Worm (Caenorhabditis elegans): Measurements from ENCODE around the gene col-19.
A peak's percentile ranks its signal among the peaks of the same experiment; 100 is the strongest.

The col-19 gene

ce11 chrX:438396-438795 lies 16.9 kb downstream of the col-19 start:
- TF ChIP-seq cog-1 (tag; optimal IDR thresholded peaks at IDR 0.05) (no peak), flt-1 (GFP tag; IDR thresholded peaks at IDR 0.05) (no peak), T22C8.4 (GFP tag; IDR thresholded peaks at IDR 0.05) (no peak), med-1 (GFP tag; optimal IDR thresholded peaks at IDR 0.05; ENCODE audit: insufficient read depth) (no peak), ztf-23 (GFP tag; IDR thresholded peaks at IDR 0.05) (no peak), tab-1 (GFP tag; IDR thresholded peaks at IDR 0.05) (no peak), ztf-29 (GFP tag; IDR thresholded peaks at IDR 0.05) (no peak), ref-1 (GFP tag; conservative IDR thresholded peaks at IDR 0.05) (no peak), klf-2 (GFP tag; conservative IDR thresholded peaks at IDR 0.05) (no peak)

- TF ChIP-seq ztf-29 (GFP tag; IDR thresholded peaks at IDR 0.05) (no peak), T22C8.4 (GFP tag; IDR thresholded peaks at IDR 0.05) (no peak), ref-1 (GFP tag; conservative IDR thresholded peaks at IDR 0.05) (no peak), cog-1 (tag; optimal IDR thresholded peaks at IDR 0.05) (no peak), ztf-23 (GFP tag; IDR thresholded peaks at IDR 0.05) (no peak), tab-1 (GFP tag; IDR thresholded peaks at IDR 0.05) (no peak), klf-2 (GFP tag; conservative IDR thresholded peaks at IDR 0.05) (no peak), flt-1 (GFP tag; IDR thresholded peaks at IDR 0.05) (no peak), med-1 (GFP tag; optimal IDR thresholded peaks at IDR 0.05; ENCODE audit: insufficient read depth) (no peak)
These were observed 17.5 kb downstream of the col-19 start for ce11 chrX:439031-439430.

ce11 chrX:440420-440819 lies 18.9 kb downstream of the col-19 start:
- TF ChIP-seq cog-1 (tag; optimal IDR thresholded peaks at IDR 0.05) (no peak), med-1 (GFP tag; optimal IDR thresholded peaks at IDR 0.05; ENCODE audit: insufficient read depth) (no peak), klf-2 (GFP tag; conservative IDR thresholded peaks at IDR 0.05) (no peak), flt-1 (GFP tag; IDR thresholded peaks at IDR 0.05) (no peak), tab-1 (GFP tag; IDR thresholded peaks at IDR 0.05) (no peak), T22C8.4 (GFP tag; IDR thresholded peaks at IDR 0.05) (no peak), ref-1 (GFP tag; conservative IDR thresholded peaks at IDR 0.05) (no peak), ztf-29 (GFP tag; IDR thresholded peaks at IDR 0.05) (no peak), ztf-23 (GFP tag; IDR thresholded peaks at IDR 0.05) (no peak)

ce11 chrX:443433-443832 lies 21.9 kb downstream of the col-19 start:
- TF ChIP-seq flt-1 (GFP tag; IDR thresholded peaks at IDR 0.05), result peak; percentile 82

ce11 chrX:449820-450219 lies 28.3 kb downstream of the col-19 start, which contains the start of gene F52D1.2:
F52D1.2 (minus strand) TSS chrX:450212.
- TF ChIP-seq T22C8.4 (GFP tag; IDR thresholded peaks at IDR 0.05) (no peak), ztf-29 (GFP tag; IDR thresholded peaks at IDR 0.05) (no peak)

ce11 chrX:457139-457802 lies 35.8 kb downstream of the col-19 start, which contains the start of gene abu-12:
abu-12 (minus strand) TSS chrX:457610.
- no peak for TF ChIP-seq T22C8.4 (GFP tag; IDR thresholded peaks at IDR 0.05)
- TF ChIP-seq cog-1 (tag; optimal IDR thresholded peaks at IDR 0.05), result no peak
- no peak for TF ChIP-seq ref-1 (GFP tag; conservative IDR thresholded peaks at IDR 0.05)
- no peak for TF ChIP-seq ztf-23 (GFP tag; IDR thresholded peaks at IDR 0.05)
- no peak for TF ChIP-seq flt-1 (GFP tag; IDR thresholded peaks at IDR 0.05)
- no peak for TF ChIP-seq klf-2 (GFP tag; conservative IDR thresholded peaks at IDR 0.05)
- TF ChIP-seq tab-1 (GFP tag; IDR thresholded peaks at IDR 0.05), result no peak
- TF ChIP-seq ztf-29 (GFP tag; IDR thresholded peaks at IDR 0.05), result no peak
- TF ChIP-seq med-1 (GFP tag; optimal IDR thresholded peaks at IDR 0.05; ENCODE audit: insufficient read depth), result no peak

ce11 chrX:459316-459715 lies 37.8 kb downstream of the col-19 start:
- TF ChIP-seq tab-1 (GFP tag; IDR thresholded peaks at IDR 0.05), result no peak
- no peak for TF ChIP-seq ztf-23 (GFP tag; IDR thresholded peaks at IDR 0.05)
- TF ChIP-seq ztf-29 (GFP tag; IDR thresholded peaks at IDR 0.05), result no peak
- no peak for TF ChIP-seq cog-1 (tag; optimal IDR thresholded peaks at IDR 0.05)

- TF ChIP-seq cog-1 (tag; optimal IDR thresholded peaks at IDR 0.05) (no peak), ref-1 (GFP tag; conservative IDR thresholded peaks at IDR 0.05) (no peak), klf-2 (GFP tag; conservative IDR thresholded peaks at IDR 0.05) (no peak), tab-1 (GFP tag; IDR thresholded peaks at IDR 0.05) (no peak), ztf-23 (GFP tag; IDR thresholded peaks at IDR 0.05) (no peak), med-1 (GFP tag; optimal IDR thresholded peaks at IDR 0.05; ENCODE audit: insufficient read depth) (no peak), flt-1 (GFP tag; IDR thresholded peaks at IDR 0.05) (no peak), T22C8.4 (GFP tag; IDR thresholded peaks at IDR 0.05) (no peak), ztf-29 (GFP tag; IDR thresholded peaks at IDR 0.05) (no peak)
These were observed 38.8 kb downstream of the col-19 start, which contains the start of gene aagr-4 for ce11 chrX:460351-460750. aagr-4 (plus strand) TSS chrX:460651.

ce11 chrX:461623-462022 lies 40.1 kb downstream of the col-19 start:
- TF ChIP-seq med-1 (GFP tag; optimal IDR thresholded peaks at IDR 0.05; ENCODE audit: insufficient read depth), result no peak
- TF ChIP-seq tab-1 (GFP tag; IDR thresholded peaks at IDR 0.05), result 0 out of 2 replicates have a peak, but pooled peaks have one; percentile 40

- TF ChIP-seq klf-2 (GFP tag; conservative IDR thresholded peaks at IDR 0.05) (peak; percentile 57; the same call in 1 of the 2 replicates), ref-1 (GFP tag; conservative IDR thresholded peaks at IDR 0.05) (peak; percentile 49; the same call in 1 of the 2 replicates), ztf-29 (GFP tag; IDR thresholded peaks at IDR 0.05) (peak; percentile 22; the same call in 1 of the 2 replicates), tab-1 (GFP tag; IDR thresholded peaks at IDR 0.05) (peak; percentile 54; the same call in 1 of the 2 replicates), T22C8.4 (GFP tag; IDR thresholded peaks at IDR 0.05) (0 out of 2 replicates have a peak, but pooled peaks have one; percentile 9), ztf-23 (GFP tag; IDR thresholded peaks at IDR 0.05) (0 out of 2 replicates have a peak, but pooled peaks have one; percentile 47), flt-1 (GFP tag; IDR thresholded peaks at IDR 0.05) (0 out of 2 replicates have a peak, but pooled peaks have one; percentile 43)
These were observed 44.4 kb downstream of the col-19 start for ce11 chrX:465931-466330.
